Worm (Caenorhabditis elegans) whole organism, L2 larva: ENCODE results near the gene glt-4.
A peak's percentile ranks its signal among the peaks of the same experiment; 100 is the strongest.

Experiments
- C34F6.9 ChIP-seq: fragments of 150-350 bp; optimal IDR thresholded peaks from 2 replicates; lab custom pipeline; 2014; ENCODE audit warnings: missing biosample characterization, missing genetic modification characterization
- F13H6.1 ChIP-seq: sonication (generic microtip); optimal IDR thresholded peaks from 2 replicates; lab custom pipeline; 2016; ENCODE audit warnings: missing genetic modification characterization, missing compliant biosample characterization
- R02D3.7 ChIP-seq: fragments of 150-350 bp; optimal IDR thresholded peaks from 2 replicates; lab custom pipeline; 2014; ENCODE audit warnings: missing biosample characterization, missing genetic modification characterization
- Y55F3AM.14 ChIP-seq: fragments of 200-800 bp; sonication (Bioruptor generic); optimal IDR thresholded peaks from 2 replicates; lab custom pipeline; 2018; ENCODE audit warnings: mild to moderate bottlenecking, missing genetic modification characterization, missing compliant biosample characterization
- alr-1 ChIP-seq: fragments of 150-350 bp; optimal IDR thresholded peaks from 2 replicates; lab custom pipeline; 2014; ENCODE audit warnings: missing biosample characterization, missing genetic modification characterization
- aly-2 ChIP-seq: fragments of 150-350 bp; optimal IDR thresholded peaks from 2 replicates; lab custom pipeline; 2014; ENCODE audit warnings: missing biosample characterization, missing genetic modification characterization
- ama-1 ChIP-seq: fragments of 150-350 bp; optimal IDR thresholded peaks from 2 replicates; lab custom pipeline; 2018; ENCODE audit warnings: inconsistent platforms
- blmp-1 ChIP-seq: sonication (generic microtip); optimal IDR thresholded peaks from 2 replicates; lab custom pipeline; 2017; ENCODE audit warnings: missing genetic modification characterization, mild to moderate bottlenecking, missing compliant biosample characterization, antibody characterized with exemption, moderate library complexity; ENCODE audit not compliant: insufficient read depth
- ceh-16 ChIP-seq: fragments of 150-350 bp; optimal IDR thresholded peaks from 2 replicates; lab custom pipeline; 2014; ENCODE audit warnings: missing biosample characterization, missing genetic modification characterization
- ceh-82 ChIP-seq: fragments of 150-350 bp; optimal IDR thresholded peaks from 2 replicates; lab custom pipeline; 2014; ENCODE audit warnings: missing biosample characterization, missing genetic modification characterization
- dmd-4 ChIP-seq: sonication (generic microtip); optimal IDR thresholded peaks from 2 replicates; lab custom pipeline; 2017; ENCODE audit warnings: missing biosample characterization, missing genetic modification characterization
- egl-27 ChIP-seq: sonication (generic microtip); optimal IDR thresholded peaks from 3 replicates; lab custom pipeline; 2017; ENCODE audit warnings: missing biosample characterization, missing genetic modification reagents, missing genetic modification characterization
- elt-1 ChIP-seq: fragments of 150-350 bp; optimal IDR thresholded peaks from 2 replicates; lab custom pipeline; 2014; ENCODE audit warnings: missing biosample characterization, missing genetic modification characterization
- elt-3 ChIP-seq: sonication (generic microtip); optimal IDR thresholded peaks from 2 replicates; lab custom pipeline; 2017; ENCODE audit warnings: missing biosample characterization, missing genetic modification characterization
- fos-1 ChIP-seq: fragments of 150-350 bp; optimal IDR thresholded peaks from 2 replicates; lab custom pipeline; 2014; ENCODE audit warnings: missing biosample characterization, missing genetic modification characterization
- gmeb-1 ChIP-seq: fragments of 150-350 bp; optimal IDR thresholded peaks from 2 replicates; lab custom pipeline; 2014; ENCODE audit warnings: missing biosample characterization, missing genetic modification characterization
- lin-11 ChIP-seq: fragments of 150-350 bp; sonication (generic microtip); optimal IDR thresholded peaks from 2 replicates; lab custom pipeline; 2014; ENCODE audit warnings: missing biosample characterization, missing genetic modification characterization, inconsistent platforms, mixed read lengths
- lin-13 ChIP-seq: fragments of 150-350 bp; optimal IDR thresholded peaks from 2 replicates; lab custom pipeline; 2014; ENCODE audit warnings: missing biosample characterization, missing genetic modification reagents, missing genetic modification characterization
- lin-39 ChIP-seq: fragments of 150-350 bp; optimal IDR thresholded peaks from 2 replicates; lab custom pipeline; 2014; ENCODE audit warnings: missing biosample characterization, missing genetic modification reagents, missing genetic modification characterization
- lsy-2 ChIP-seq, 2 experiments: fragments of 150-350 bp in 1 of 2; sonication (generic microtip) in 1 of 2; optimal IDR thresholded peaks; 2 replicates each; lab custom pipeline; 2014 to 2017; ENCODE audit warnings: missing biosample characterization in 2 of 2, missing genetic modification characterization in 2 of 2
- mab-5 ChIP-seq: fragments of 150-350 bp; optimal IDR thresholded peaks from 2 replicates; lab custom pipeline; 2014; ENCODE audit warnings: missing biosample characterization, missing genetic modification characterization
- mbf-1 ChIP-seq: sonication (generic microtip); optimal IDR thresholded peaks from 2 replicates; lab custom pipeline; 2017; ENCODE audit warnings: missing biosample characterization, missing genetic modification characterization
- nhr-10 ChIP-seq: sonication (generic microtip); optimal IDR thresholded peaks from 2 replicates; lab custom pipeline; 2017; ENCODE audit warnings: missing biosample characterization, missing genetic modification characterization
- nhr-11 ChIP-seq: fragments of 150-350 bp; optimal IDR thresholded peaks from 2 replicates; lab custom pipeline; 2014; ENCODE audit warnings: missing biosample characterization, missing genetic modification characterization
- nhr-12 ChIP-seq: fragments of 150-350 bp; optimal IDR thresholded peaks from 2 replicates; lab custom pipeline; 2014; ENCODE audit warnings: missing biosample characterization, missing genetic modification characterization
- nhr-21 ChIP-seq: fragments of 150-350 bp; optimal IDR thresholded peaks from 2 replicates; lab custom pipeline; 2014; ENCODE audit warnings: missing biosample characterization, missing genetic modification characterization
- nhr-237 ChIP-seq: fragments of 150-350 bp; optimal IDR thresholded peaks from 2 replicates; lab custom pipeline; 2014; ENCODE audit warnings: missing biosample characterization, missing genetic modification characterization
- nhr-25 ChIP-seq: fragments of 150-350 bp; sonication (generic microtip); optimal IDR thresholded peaks from 3 replicates; lab custom pipeline; 2014; ENCODE audit warnings: missing biosample characterization, missing genetic modification characterization
- nhr-6 ChIP-seq: fragments of 150-350 bp; optimal IDR thresholded peaks from 2 replicates; lab custom pipeline; 2014; ENCODE audit warnings: missing biosample characterization, missing genetic modification characterization
- nhr-77 ChIP-seq: fragments of 150-350 bp; optimal IDR thresholded peaks from 2 replicates; lab custom pipeline; 2014; ENCODE audit warnings: missing biosample characterization, missing genetic modification characterization
- peb-1 ChIP-seq: fragments of 150-350 bp; optimal IDR thresholded peaks from 2 replicates; lab custom pipeline; 2014; ENCODE audit warnings: missing biosample characterization, missing genetic modification characterization
- sem-4 ChIP-seq: fragments of 150-350 bp; optimal IDR thresholded peaks from 2 replicates; lab custom pipeline; 2014; ENCODE audit warnings: missing biosample characterization, missing genetic modification reagents, missing genetic modification characterization
- sma-3 ChIP-seq: sonication (generic microtip); optimal IDR thresholded peaks from 2 replicates; lab custom pipeline; 2016; ENCODE audit warnings: missing genetic modification reagents, missing genetic modification characterization, missing compliant biosample characterization
- sma-9 ChIP-seq, 2 experiments: fragments of 150-350 bp in 1 of 2; sonication (generic microtip) in 1 of 2; optimal IDR thresholded peaks; 2 replicates each; lab custom pipeline; 2014 to 2016; ENCODE audit warnings: missing genetic modification characterization in 2 of 2, mild to moderate bottlenecking in 1 of 2, missing biosample characterization in 1 of 2, missing compliant biosample characterization in 1 of 2, missing genetic modification reagents in 1 of 2, moderate library complexity in 1 of 2
- snpc-4 ChIP-seq: fragments of 150-350 bp; optimal IDR thresholded peaks from 2 replicates; lab custom pipeline; 2014; ENCODE audit warnings: missing biosample characterization, missing genetic modification characterization
- unc-39 ChIP-seq: fragments of 150-350 bp; optimal IDR thresholded peaks from 2 replicates; lab custom pipeline; 2014; ENCODE audit warnings: missing biosample characterization, missing genetic modification characterization
- unc-62 ChIP-seq: fragments of 150-350 bp; optimal IDR thresholded peaks from 2 replicates; lab custom pipeline; 2014; ENCODE audit warnings: missing biosample characterization, missing genetic modification reagents, missing genetic modification characterization
- zag-1 ChIP-seq: fragments of 150-350 bp; optimal IDR thresholded peaks from 2 replicates; lab custom pipeline; 2014; ENCODE audit warnings: missing biosample characterization, missing genetic modification characterization
- ztf-1 ChIP-seq: fragments of 200-800 bp; sonication (Bioruptor generic); conservative IDR thresholded peaks from 2 replicates; pipeline ENCODE4 v1.3.6; 2022; ENCODE audit warnings: missing genetic modification characterization, missing compliant biosample characterization
- ztf-11 ChIP-seq: sonication (generic microtip); optimal IDR thresholded peaks from 2 replicates; lab custom pipeline; 2017; ENCODE audit warnings: missing biosample characterization, missing genetic modification characterization
- ztf-4 ChIP-seq: fragments of 150-350 bp; optimal IDR thresholded peaks from 2 replicates; lab custom pipeline; 2014; ENCODE audit warnings: missing biosample characterization, missing genetic modification characterization

glt-4 gene

ce11 chrX:6403122-6403521, at the start of gene glt-4:
Gene glt-4, plus strand, starts transcription at chrX:6403422.
- TF ChIP-seq unc-62 (GFP tag; lab: Kevin White, UChicago) (no peak), F13H6.1 (no peak), fos-1 (no peak), ztf-1 (GFP tag; lab: Robert Waterston, UW) (no peak), ama-1 (no peak), peb-1 (no peak), nhr-77 (tag; lab: Kevin White, UChicago) (no peak)

ce11 chrX:6353763-6354162, 49.5 kb upstream of the glt-4 start:
- TF ChIP-seq sem-4 (tag; lab: Kevin White, UChicago), result no peak
- TF ChIP-seq F13H6.1, result no peak
- TF ChIP-seq elt-3, result no peak
- TF ChIP-seq C34F6.9, result peak; percentile 26
- TF ChIP-seq ztf-4 (tag; lab: Kevin White, UChicago), result no peak
- no peak for TF ChIP-seq egl-27 (tag; lab: Kevin White, UChicago)
- TF ChIP-seq snpc-4 (tag; lab: Kevin White, UChicago), result no peak
- TF ChIP-seq unc-39 (tag; lab: Kevin White, UChicago), result no peak

ce11 chrX:6355030-6355635, 48.1 kb upstream of the glt-4 start, which contains the start of gene C03B1.5:
Gene C03B1.5, plus strand, starts transcription at chrX:6355585.
- TF ChIP-seq ztf-11, result no peak
- no peak for TF ChIP-seq lin-11 (tag; lab: Kevin White, UChicago)
- no peak for TF ChIP-seq fos-1
- TF ChIP-seq R02D3.7 (tag; lab: Kevin White, UChicago), result no peak
- TF ChIP-seq nhr-12 (tag; lab: Kevin White, UChicago), result no peak
- no peak for TF ChIP-seq ztf-1 (GFP tag; lab: Robert Waterston, UW)
- no peak for TF ChIP-seq egl-27 (tag; lab: Kevin White, UChicago)
- TF ChIP-seq C34F6.9, result no peak
- TF ChIP-seq gmeb-1 (tag; lab: Kevin White, UChicago), result no peak
- TF ChIP-seq alr-1 (tag; lab: Kevin White, UChicago), result no peak
- TF ChIP-seq ceh-82 (tag; lab: Kevin White, UChicago), result no peak
- TF ChIP-seq elt-1 (tag; lab: Kevin White, UChicago), result no peak
- no peak for TF ChIP-seq sma-9 (GFP tag; optimal IDR thresholded peaks at IDR 0.05; lab: Kevin White, UChicago)
- TF ChIP-seq sma-9 (tag; optimal IDR thresholded peaks at IDR 0.05; lab: Kevin White, UChicago), result no peak
- TF ChIP-seq sem-4 (tag; lab: Kevin White, UChicago), result no peak
- TF ChIP-seq aly-2 (tag; lab: Kevin White, UChicago), result no peak
- TF ChIP-seq snpc-4 (tag; lab: Kevin White, UChicago), result no peak
- no peak for TF ChIP-seq nhr-11 (tag; lab: Kevin White, UChicago)

ce11 chrX:6357772-6358171, 45.5 kb upstream of the glt-4 start, which contains the start of gene C03B1.10:
Gene C03B1.10, minus strand, starts transcription at chrX:6357872.
- TF ChIP-seq lin-13, result no peak
- no peak for TF ChIP-seq nhr-237 (tag; lab: Kevin White, UChicago)
- no peak for TF ChIP-seq Y55F3AM.14 (GFP tag; lab: Kevin White, UChicago)
- TF ChIP-seq nhr-21 (tag; lab: Kevin White, UChicago), result no peak
- TF ChIP-seq alr-1 (tag; lab: Kevin White, UChicago), result no peak
- TF ChIP-seq sma-9 (GFP tag; optimal IDR thresholded peaks at IDR 0.05; lab: Kevin White, UChicago), result no peak
- no peak for TF ChIP-seq sma-9 (tag; optimal IDR thresholded peaks at IDR 0.05; lab: Kevin White, UChicago)
- TF ChIP-seq aly-2 (tag; lab: Kevin White, UChicago), result no peak
- TF ChIP-seq F13H6.1, result no peak
- no peak for TF ChIP-seq lin-39
- no peak for TF ChIP-seq nhr-6
- TF ChIP-seq nhr-77 (tag; lab: Kevin White, UChicago), result no peak
- TF ChIP-seq, all 48 proteins: peak for 0

ce11 chrX:6360077-6360476, 43.1 kb upstream of the glt-4 start:
- no peak for TF ChIP-seq lin-11 (tag; lab: Kevin White, UChicago)
- TF ChIP-seq gmeb-1 (tag; lab: Kevin White, UChicago), result no peak
- no peak for TF ChIP-seq zag-1 (tag; lab: Kevin White, UChicago)
- TF ChIP-seq sma-9 (GFP tag; optimal IDR thresholded peaks at IDR 0.05; lab: Kevin White, UChicago), result no peak
- TF ChIP-seq sma-9 (tag; optimal IDR thresholded peaks at IDR 0.05; lab: Kevin White, UChicago), result no peak
- no peak for TF ChIP-seq nhr-12 (tag; lab: Kevin White, UChicago)
- TF ChIP-seq mbf-1 (tag; lab: Kevin White, UChicago), result no peak
- no peak for TF ChIP-seq nhr-25 (tag; lab: Kevin White, UChicago)
- no peak for TF ChIP-seq elt-1 (tag; lab: Kevin White, UChicago)
- no peak for TF ChIP-seq nhr-10 (tag; lab: Kevin White, UChicago)
- TF ChIP-seq lsy-2 (tag; optimal IDR thresholded peaks at IDR 0.05; lab: Kevin White, UChicago), result no peak
- no peak for TF ChIP-seq blmp-1
- TF ChIP-seq Y55F3AM.14 (GFP tag; lab: Kevin White, UChicago), result no peak
- TF ChIP-seq nhr-21 (tag; lab: Kevin White, UChicago), result no peak
- TF ChIP-seq ceh-82 (tag; lab: Kevin White, UChicago), result no peak
- no peak for TF ChIP-seq ztf-4 (tag; lab: Kevin White, UChicago)
- TF ChIP-seq mab-5 (tag; lab: Kevin White, UChicago), result no peak
- TF ChIP-seq dmd-4, result no peak
- TF ChIP-seq sma-3 (GFP tag; lab: Kevin White, UChicago), result no peak
- no peak for TF ChIP-seq lin-13
- TF ChIP-seq ceh-16 (tag; lab: Kevin White, UChicago), result no peak
